Worm (Caenorhabditis elegans) whole organism, L4 larva: ENCODE results near the gene ida-1.
A peak's percentile ranks its signal among the peaks of the same experiment; 100 is the strongest.

Experiments
- F10B5.3 ChIP-seq: sonication (generic microtip); optimal IDR thresholded peaks from 2 replicates; lab custom pipeline; 2016; ENCODE audit warnings: mild to moderate bottlenecking, missing genetic modification characterization, missing compliant biosample characterization
- F26F4.8 ChIP-seq: fragments of 200-800 bp; sonication (Bioruptor generic); conservative IDR thresholded peaks from 2 replicates; pipeline ENCODE4 v1.3.6; 2022; ENCODE audit warnings: missing genetic modification characterization, missing compliant biosample characterization
- F44E2.7 ChIP-seq: fragments of 200-800 bp; sonication (Bioruptor generic); IDR thresholded peaks from 2 replicates; pipeline ENCODE4 v2.1.2; 2022; ENCODE audit warnings: missing genetic modification characterization, missing compliant biosample characterization
- R02D3.7 ChIP-seq: fragments of 150-350 bp; sonication (generic microtip); optimal IDR thresholded peaks from 3 replicates; lab custom pipeline; 2014; ENCODE audit warnings: missing biosample characterization, missing genetic modification characterization
- Y5F2A.4 ChIP-seq: fragments of 200-800 bp; sonication (Bioruptor generic); optimal IDR thresholded peaks from 2 replicates; lab custom pipeline; 2018; ENCODE audit warnings: mild to moderate bottlenecking, missing genetic modification characterization, missing compliant biosample characterization
- ZK337.2 ChIP-seq: fragments of 200-800 bp; sonication (Bioruptor generic); IDR thresholded peaks from 2 replicates; pipeline ENCODE4 v1.3.6; 2022; ENCODE audit warnings: missing genetic modification reagents, missing genetic modification characterization, missing compliant biosample characterization
- ZK546.5 ChIP-seq, 2 experiments: sonication (generic microtip); optimal IDR thresholded peaks; 2 replicates each; lab custom pipeline; 2017; ENCODE audit warnings: missing biosample characterization in 2 of 2, missing genetic modification characterization in 2 of 2
- aly-2 ChIP-seq: sonication (generic microtip); optimal IDR thresholded peaks from 2 replicates; lab custom pipeline; 2018; ENCODE audit warnings: missing biosample characterization, missing genetic modification characterization
- attf-4 ChIP-seq: sonication (generic microtip); optimal IDR thresholded peaks from 3 replicates; lab custom pipeline; 2017; ENCODE audit warnings: missing biosample characterization, missing genetic modification characterization
- ceh-28 ChIP-seq: fragments of 150-350 bp; optimal IDR thresholded peaks from 2 replicates; lab custom pipeline; 2014; ENCODE audit warnings: missing biosample characterization, missing genetic modification reagents, missing genetic modification characterization
- cey-2 ChIP-seq: sonication (generic microtip); optimal IDR thresholded peaks from 3 replicates; lab custom pipeline; 2017; ENCODE audit warnings: missing genetic modification characterization, mild to moderate bottlenecking, missing compliant biosample characterization, antibody characterized with exemption, borderline replicate concordance; ENCODE audit not compliant: insufficient read depth
- ctbp-1 ChIP-seq: fragments of 200-800 bp; sonication (Bioruptor generic); IDR thresholded peaks from 2 replicates; pipeline ENCODE4 v1.3.6; 2022; ENCODE audit warnings: missing genetic modification reagents, missing genetic modification characterization, missing compliant biosample characterization
- daf-16 ChIP-seq, 3 experiments: sonication (generic microtip); optimal IDR thresholded peaks; 2 replicates each; lab custom pipeline; 2016 to 2017; ENCODE audit warnings: missing genetic modification characterization in 3 of 3, missing genetic modification reagents in 3 of 3, mild to moderate bottlenecking in 2 of 3, missing compliant biosample characterization in 2 of 3, missing biosample characterization in 1 of 3, moderate library complexity in 1 of 3
- daf-19 ChIP-seq: fragments of 200-800 bp; sonication (Bioruptor generic); conservative IDR thresholded peaks from 2 replicates; pipeline ENCODE4 v1.3.6; 2022; ENCODE audit warnings: missing genetic modification characterization, missing compliant biosample characterization
- daf-8 ChIP-seq: fragments of 200-800 bp; sonication (Bioruptor generic); IDR thresholded peaks from 2 replicates; pipeline ENCODE4 v1.3.6; 2022; ENCODE audit warnings: missing genetic modification characterization, missing compliant biosample characterization
- dmd-6 ChIP-seq: fragments of 200-800 bp; sonication (Bioruptor generic); IDR thresholded peaks from 2 replicates; pipeline ENCODE4 v1.3.6; 2022; ENCODE audit warnings: missing genetic modification reagents, missing genetic modification characterization, missing compliant biosample characterization
- egl-43 ChIP-seq: fragments of 200-800 bp; sonication (Bioruptor generic); IDR thresholded peaks from 2 replicates; pipeline ENCODE4 v1.3.6; 2022; ENCODE audit warnings: missing genetic modification reagents, missing genetic modification characterization, missing compliant biosample characterization
- fkh-10 ChIP-seq: fragments of 150-350 bp; optimal IDR thresholded peaks from 2 replicates; lab custom pipeline; 2014; ENCODE audit warnings: missing biosample characterization, missing genetic modification reagents, missing genetic modification characterization
- hlh-11 ChIP-seq: fragments of 200-800 bp; sonication (Bioruptor generic); optimal IDR thresholded peaks from 2 replicates; lab custom pipeline; 2018; ENCODE audit warnings: mild to moderate bottlenecking, missing genetic modification characterization, missing compliant biosample characterization
- lin-38 ChIP-seq: fragments of 200-800 bp; sonication (Bioruptor generic); IDR thresholded peaks from 2 replicates; pipeline ENCODE4 v1.3.6; 2022; ENCODE audit warnings: missing genetic modification reagents, missing genetic modification characterization, missing compliant biosample characterization
- mdl-1 ChIP-seq, 2 experiments: fragments of 150-350 bp in 1 of 2; sonication (generic microtip) in 1 of 2; optimal IDR thresholded peaks; 2 replicates each; lab custom pipeline; 2014 to 2017; ENCODE audit warnings: missing biosample characterization in 2 of 2, missing genetic modification characterization in 2 of 2
- mdt-29 ChIP-seq: fragments of 200-800 bp; sonication (Bioruptor generic); IDR thresholded peaks from 2 replicates; pipeline ENCODE4 v1.3.6; 2022; ENCODE audit warnings: missing genetic modification reagents, missing genetic modification characterization, missing compliant biosample characterization
- mep-1 ChIP-seq: fragments of 150-350 bp; sonication (generic microtip); optimal IDR thresholded peaks from 3 replicates; lab custom pipeline; 2014; ENCODE audit warnings: missing biosample characterization, missing genetic modification characterization
- mes-2 ChIP-seq: sonication (generic microtip); optimal IDR thresholded peaks from 2 replicates; lab custom pipeline; 2016; ENCODE audit warnings: missing genotype, mild to moderate bottlenecking, missing genetic modification characterization, missing compliant biosample characterization; ENCODE audit not compliant: poor library complexity, severe bottlenecking
- nhr-10 ChIP-seq: fragments of 150-350 bp; optimal IDR thresholded peaks from 2 replicates; lab custom pipeline; 2014; ENCODE audit warnings: missing biosample characterization, missing genetic modification characterization
- nhr-11 ChIP-seq: fragments of 150-350 bp; optimal IDR thresholded peaks from 2 replicates; lab custom pipeline; 2014; ENCODE audit warnings: missing biosample characterization, missing genetic modification characterization
- nhr-25 ChIP-seq: sonication (generic microtip); optimal IDR thresholded peaks from 2 replicates; lab custom pipeline; 2017; ENCODE audit warnings: missing genetic modification characterization, mild to moderate bottlenecking, missing compliant biosample characterization, antibody characterized with exemption, moderate library complexity, borderline replicate concordance; ENCODE audit not compliant: insufficient read depth
- nhr-41 ChIP-seq: fragments of 200-800 bp; sonication (Bioruptor generic); IDR thresholded peaks from 2 replicates; pipeline ENCODE4 v1.3.6; 2022; ENCODE audit warnings: missing genetic modification reagents, missing genetic modification characterization, missing compliant biosample characterization
- nhr-42 ChIP-seq: fragments of 200-800 bp; sonication (Bioruptor generic); IDR thresholded peaks from 2 replicates; pipeline ENCODE4 v1.3.6; 2022; ENCODE audit warnings: missing genetic modification characterization, missing compliant biosample characterization
- nhr-6 ChIP-seq: fragments of 150-350 bp; optimal IDR thresholded peaks from 2 replicates; lab custom pipeline; 2014; ENCODE audit warnings: missing biosample characterization, missing genetic modification characterization
- nhr-76 ChIP-seq: fragments of 150-350 bp; optimal IDR thresholded peaks from 2 replicates; lab custom pipeline; 2014; ENCODE audit warnings: missing biosample characterization, missing genetic modification characterization
- snpc-1.2 ChIP-seq: fragments of 200-800 bp; sonication (Bioruptor generic); IDR thresholded peaks from 2 replicates; pipeline ENCODE4 v1.3.6; 2022; ENCODE audit warnings: missing genetic modification reagents, missing genetic modification characterization, missing compliant biosample characterization
- spr-1 ChIP-seq: sonication (generic microtip); optimal IDR thresholded peaks from 2 replicates; lab custom pipeline; 2016; ENCODE audit warnings: mild to moderate bottlenecking, missing genetic modification characterization, missing compliant biosample characterization
- spr-3 ChIP-seq: fragments of 200-800 bp; sonication (Bioruptor generic); optimal IDR thresholded peaks from 2 replicates; lab custom pipeline; 2018; ENCODE audit warnings: mild to moderate bottlenecking, missing genetic modification characterization, missing compliant biosample characterization
- unc-130 ChIP-seq: sonication (generic microtip); optimal IDR thresholded peaks from 2 replicates; lab custom pipeline; 2016; ENCODE audit warnings: missing genetic modification reagents, missing genetic modification characterization, missing compliant biosample characterization
- unc-39 ChIP-seq: sonication (generic microtip); optimal IDR thresholded peaks from 2 replicates; lab custom pipeline; 2017; ENCODE audit warnings: missing biosample characterization, missing genetic modification characterization
- unc-62 ChIP-seq, 3 experiments: fragments of 150-350 bp in 1 of 3; sonication (generic microtip); optimal IDR thresholded peaks in 2 of 3; peaks in 1 of 3; 1 replicate in 1 of 3; 2 replicates in 2 of 3; lab custom pipeline; 2014 to 2017; ENCODE audit warnings: missing biosample characterization in 3 of 3, missing genetic modification characterization in 3 of 3, missing genetic modification reagents in 3 of 3, missing genotype in 1 of 3
- vab-7 ChIP-seq: fragments of 200-800 bp; sonication (Bioruptor generic); IDR thresholded peaks from 2 replicates; pipeline ENCODE4 v1.3.6; 2022; ENCODE audit warnings: missing genetic modification reagents, missing genetic modification characterization, missing compliant biosample characterization
- zfp-3 ChIP-seq: fragments of 200-800 bp; sonication (Bioruptor generic); conservative IDR thresholded peaks from 2 replicates; pipeline ENCODE4 v1.3.6; 2022; ENCODE audit warnings: missing genetic modification reagents, missing genetic modification characterization, missing compliant biosample characterization

Gene ida-1

DNA sequence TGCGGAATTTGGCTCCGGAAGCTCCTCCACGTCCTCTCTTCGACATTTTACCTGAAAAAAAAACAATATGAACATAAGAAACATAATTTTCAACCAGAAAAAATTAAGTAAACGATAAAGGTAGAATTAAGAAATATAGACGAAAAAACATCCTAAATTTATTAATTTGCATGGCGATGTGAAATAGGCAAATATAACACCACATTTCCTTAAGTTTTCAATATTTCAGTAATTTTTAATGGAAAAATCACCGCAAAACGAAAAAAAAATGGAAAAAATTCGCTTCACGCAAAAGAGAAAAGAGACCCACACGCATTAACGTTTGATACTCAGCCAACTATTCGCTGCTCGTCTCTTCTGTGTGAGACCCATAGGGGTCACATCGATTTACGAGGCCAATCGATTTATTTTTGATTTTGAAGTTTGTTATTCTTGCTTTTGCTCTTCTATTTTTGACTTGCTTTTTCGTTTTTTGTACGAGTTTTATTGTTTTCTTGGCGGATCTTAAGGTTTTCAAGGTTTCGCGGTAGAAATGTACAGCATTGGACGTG, 49.2 kb upstream of the ida-1 start, which contains the start of gene rpl-23 (continued):
- TF ChIP-seq nhr-42 (GFP tag; lab: Robert Waterston, UW): no peak
- TF ChIP-seq mep-1 (tag; lab: Kevin White, UChicago): peak; percentile 96
- no peak for TF ChIP-seq nhr-41 (GFP tag; lab: Robert Waterston, UW)
- TF ChIP-seq unc-62 (GFP tag; optimal IDR thresholded peaks at IDR 0.05 in 1 of 2; lab: Kevin White, UChicago): peak in 1 of 2 experiments; percentile 21
- no peak for TF ChIP-seq unc-62 (tag; optimal IDR thresholded peaks at IDR 0.05; lab: Kevin White, UChicago)
- TF ChIP-seq snpc-1.2 (GFP tag; lab: Robert Waterston, UW): no peak
- TF ChIP-seq vab-7 (GFP tag; lab: Robert Waterston, UW): peak; percentile 61
- TF ChIP-seq F44E2.7 (GFP tag; lab: Robert Waterston, UW): no peak
- peak; percentile 73 for TF ChIP-seq nhr-6
- no peak for TF ChIP-seq nhr-76
- TF ChIP-seq attf-4: no peak
- no peak for TF ChIP-seq daf-19 (GFP tag; lab: Robert Waterston, UW)
- no peak for TF ChIP-seq Y5F2A.4
- TF ChIP-seq F10B5.3 (tag; lab: Kevin White, UChicago): no peak
- peak; percentile 85 for TF ChIP-seq ceh-28 (tag; lab: Kevin White, UChicago)
- no peak for TF ChIP-seq nhr-10
- TF ChIP-seq ZK337.2 (GFP tag; lab: Robert Waterston, UW): 0 out of 2 replicates have a peak, but pooled peaks have one; percentile 23

- TF ChIP-seq unc-130 (GFP tag; lab: Kevin White, UChicago) (no peak), spr-1 (tag; lab: Kevin White, UChicago) (no peak), nhr-76 (no peak), ZK546.5 (tag; optimal IDR thresholded peaks at IDR 0.05; lab: Kevin White, UChicago) (no peak), R02D3.7 (tag; lab: Kevin White, UChicago) (no peak), fkh-10 (GFP tag; lab: Kevin White, UChicago) (no peak), F26F4.8 (GFP tag; lab: Robert Waterston, UW) (no peak), mdt-29 (GFP tag; lab: Robert Waterston, UW) (no peak), attf-4 (no peak), aly-2 (tag; lab: Kevin White, UChicago) (no peak), spr-3 (GFP tag; lab: Kevin White, UChicago) (no peak), nhr-25 (tag; lab: Kevin White, UChicago) (no peak), unc-39 (tag; lab: Kevin White, UChicago) (no peak), ctbp-1 (GFP tag; lab: Robert Waterston, UW) (no peak), mdl-1 (tag; optimal IDR thresholded peaks at IDR 0.05; lab: Kevin White, UChicago) (no peak), cey-2 (no peak), zfp-3 (no peak), dmd-6 (GFP tag; lab: Robert Waterston, UW) (no peak)
Observed at ce11 chrIII:5707546-5707945, 47.8 kb upstream of the ida-1 start.

DNA sequence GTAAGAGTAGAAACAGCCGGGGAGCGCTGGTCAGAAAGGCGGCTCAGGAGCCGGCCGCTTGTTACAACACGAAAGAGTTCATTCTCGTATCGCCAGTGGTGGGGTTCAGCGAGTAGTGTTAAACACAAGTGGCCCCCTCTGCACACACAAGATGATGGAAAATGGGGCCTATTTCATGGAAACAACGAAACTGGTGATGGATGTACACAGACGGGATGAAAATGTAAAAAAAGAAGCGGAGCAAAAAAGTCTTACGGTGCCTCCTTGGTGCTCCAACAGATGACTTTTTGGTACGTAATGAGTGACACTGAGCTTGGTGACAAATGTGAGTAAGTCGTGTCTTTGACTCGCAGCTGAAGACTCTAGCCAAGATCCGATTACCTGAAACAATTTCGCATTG, 47.3 kb upstream of the ida-1 start:
- TF ChIP-seq ctbp-1 (GFP tag; lab: Robert Waterston, UW) (0 out of 2 replicates have a peak, but pooled peaks have one; percentile 17), lin-38 (no peak), F26F4.8 (GFP tag; lab: Robert Waterston, UW) (0 out of 2 replicates have a peak, but pooled peaks have one; percentile 5), hlh-11 (tag; lab: Kevin White, UChicago) (peak; percentile 30), nhr-11 (tag; lab: Kevin White, UChicago) (peak; percentile 27), mes-2 (tag; lab: Kevin White, UChicago) (peak; percentile 1), egl-43 (GFP tag; lab: Robert Waterston, UW) (0 out of 2 replicates have a peak, but pooled peaks have one; percentile 29), daf-8 (GFP tag; lab: Robert Waterston, UW) (no peak), daf-16 (GFP tag; optimal IDR thresholded peaks at IDR 0.05; lab: Kevin White, UChicago) (peak in 1 of 2 experiments; percentile 5), daf-16 (tag; optimal IDR thresholded peaks at IDR 0.05; lab: Kevin White, UChicago) (no peak)
- TF ChIP-seq, all 104 proteins: peak for 7
